Worm (Caenorhabditis elegans): ENCODE results near the gene phat-6.

ce11 chrX:15155054-15155453 is 39.1 kb downstream of the phat-6 start:
- TF ChIP-seq T22C8.4 (GFP tag; IDR thresholded peaks at IDR 0.05) (no peak), cog-1 (tag; optimal IDR thresholded peaks at IDR 0.05) (no peak), flt-1 (GFP tag; IDR thresholded peaks at IDR 0.05) (no peak)

Measured in whole organism, midembryonic.